Fruit fly (Drosophila melanogaster): ENCODE results near the gene RNaseX25.

DNA sequence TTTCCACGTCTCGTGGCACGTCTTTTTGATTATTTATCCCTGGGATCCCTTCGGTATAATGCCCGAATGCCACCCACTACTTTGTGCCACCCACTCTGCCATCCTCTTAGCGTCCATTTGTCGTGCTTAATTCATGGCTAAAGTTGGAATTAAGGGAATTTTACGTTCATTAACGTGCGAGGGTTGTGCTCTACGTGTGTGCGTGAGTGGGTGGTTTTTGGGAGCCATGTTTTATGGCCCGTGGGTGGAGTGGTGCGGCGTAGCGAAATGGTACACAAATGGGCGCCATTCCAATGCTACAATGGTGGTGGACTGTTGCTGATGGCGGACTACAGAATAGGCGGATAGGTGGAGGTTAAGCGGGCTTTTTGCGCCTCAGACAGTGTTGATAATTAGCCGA, 3.2 kb upstream of the RNaseX25 start:
- TF ChIP-seq bab1 (GFP tag; optimal IDR thresholded peaks at IDR 0.05) (no peak), CG5204 (GFP tag; optimal IDR thresholded peaks at IDR 0.05) (no peak), Crg-1 (GFP tag; optimal IDR thresholded peaks at IDR 0.05) (no peak), CG11617 (GFP tag; optimal IDR thresholded peaks at IDR 0.05) (no peak), kay (GFP tag; ENCODE audit: borderline replicate concordance) (no peak), CG7101 (tag; optimal IDR thresholded peaks at IDR 0.05) (no peak), cic (GFP tag; optimal IDR thresholded peaks at IDR 0.05) (no peak), CG12768 (GFP tag; optimal IDR thresholded peaks at IDR 0.05) (no peak), ovo (GFP tag; optimal IDR thresholded peaks at IDR 0.05) (no peak), tj (GFP tag; optimal IDR thresholded peaks at IDR 0.05) (no peak), Clk (GFP tag; optimal IDR thresholded peaks at IDR 0.05) (no peak), CG7045 (GFP tag; optimal IDR thresholded peaks at IDR 0.05) (no peak)
